Worm (Caenorhabditis elegans): ENCODE data around the gene R10E11.6.
A peak's percentile ranks its signal among the peaks of the same experiment; 100 is the strongest.

R10E11.6 gene

DNA sequence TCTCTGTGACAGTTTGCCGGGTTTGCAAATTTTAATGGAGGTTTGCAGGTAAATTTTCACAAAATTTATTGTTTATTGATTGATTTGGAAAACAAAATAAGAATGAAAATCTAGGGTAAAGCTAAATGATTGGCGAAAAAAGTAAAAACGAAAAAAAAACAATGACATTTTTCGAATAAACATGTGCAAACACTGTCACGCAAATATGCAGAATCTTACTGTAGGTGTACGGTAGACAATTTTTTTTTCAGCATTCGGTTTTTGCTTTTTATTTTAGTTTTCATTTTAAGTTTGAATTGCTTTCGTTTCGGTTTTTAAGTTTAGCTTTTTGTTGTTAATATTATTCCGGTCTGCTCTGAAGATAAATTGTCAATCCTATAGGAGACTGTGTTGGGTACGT, 35.1 kb downstream of the R10E11.6 start:
- TF ChIP-seq hmg-4 (GFP tag; optimal IDR thresholded peaks at IDR 0.05) = no peak
- no peak for TF ChIP-seq sea-1 (GFP tag; conservative IDR thresholded peaks at IDR 0.05)
- TF ChIP-seq ama-1 (optimal IDR thresholded peaks at IDR 0.05) = no peak
- TF ChIP-seq aly-1 (tag; optimal IDR thresholded peaks at IDR 0.05) = no peak
- no peak for TF ChIP-seq ets-7 (tag; optimal IDR thresholded peaks at IDR 0.05)
- TF ChIP-seq tra-4 (tag; optimal IDR thresholded peaks at IDR 0.05) = no peak
- TF ChIP-seq tbx-37 (GFP tag; conservative IDR thresholded peaks at IDR 0.05) = no peak
- TF ChIP-seq F13C5.2 (tag; optimal IDR thresholded peaks at IDR 0.05) = no peak
- TF ChIP-seq flt-1 (GFP tag; IDR thresholded peaks at IDR 0.05) = no peak
- no peak for TF ChIP-seq tbx-11 (GFP tag; IDR thresholded peaks at IDR 0.05)
- no peak for TF ChIP-seq scrt-1 (GFP tag; IDR thresholded peaks at IDR 0.05)
- TF ChIP-seq ceh-13 (GFP tag; optimal IDR thresholded peaks at IDR 0.05) = no peak
- no peak for TF ChIP-seq B0310.2 (tag; optimal IDR thresholded peaks at IDR 0.05)
- no peak for TF ChIP-seq pes-1 (GFP tag; IDR thresholded peaks at IDR 0.05)
- TF ChIP-seq hnd-1 (tag; optimal IDR thresholded peaks at IDR 0.05) = no peak
- TF ChIP-seq ceh-36 (tag; optimal IDR thresholded peaks at IDR 0.05) = no peak

ce11 chrIII:9818763-9819162, 36.0 kb downstream of the R10E11.6 start, which contains the start of gene panl-3:
Gene panl-3 (plus strand): TSS chrIII:9819056.
- TF ChIP-seq hmbx-1 (tag; optimal IDR thresholded peaks at IDR 0.05) = no peak
- TF ChIP-seq ama-1 (optimal IDR thresholded peaks at IDR 0.05) = no peak
- TF ChIP-seq sea-1 (GFP tag; conservative IDR thresholded peaks at IDR 0.05) = no peak
- no peak for TF ChIP-seq pes-1 (GFP tag; IDR thresholded peaks at IDR 0.05)
- no peak for TF ChIP-seq ets-7 (tag; optimal IDR thresholded peaks at IDR 0.05)
- TF ChIP-seq scrt-1 (GFP tag; IDR thresholded peaks at IDR 0.05) = peak; percentile 65; the same call in 1 of the 2 replicates
- peak; percentile 45 for TF ChIP-seq hmg-4 (GFP tag; optimal IDR thresholded peaks at IDR 0.05)
- TF ChIP-seq B0310.2 (tag; optimal IDR thresholded peaks at IDR 0.05) = no peak
- peak; percentile 57 for TF ChIP-seq aly-1 (tag; optimal IDR thresholded peaks at IDR 0.05)
- TF ChIP-seq ceh-36 (tag; optimal IDR thresholded peaks at IDR 0.05) = no peak
- TF ChIP-seq ceh-13 (GFP tag; optimal IDR thresholded peaks at IDR 0.05) = no peak
- no peak for TF ChIP-seq tbx-11 (GFP tag; IDR thresholded peaks at IDR 0.05)
- no peak for TF ChIP-seq tbx-37 (GFP tag; conservative IDR thresholded peaks at IDR 0.05)
- no peak for TF ChIP-seq hnd-1 (tag; optimal IDR thresholded peaks at IDR 0.05)

ce11 chrIII:9822942-9823341, 40.1 kb downstream of the R10E11.6 start, which contains the start of gene arl-5:
Gene arl-5 (plus strand): TSS chrIII:9823242.
- no peak for TF ChIP-seq F13C5.2 (tag; optimal IDR thresholded peaks at IDR 0.05)
- TF ChIP-seq pes-1 (GFP tag; IDR thresholded peaks at IDR 0.05) = no peak
- no peak for TF ChIP-seq hnd-1 (tag; optimal IDR thresholded peaks at IDR 0.05)
- TF ChIP-seq tra-4 (tag; optimal IDR thresholded peaks at IDR 0.05) = no peak
- TF ChIP-seq aly-1 (tag; optimal IDR thresholded peaks at IDR 0.05) = no peak
- TF ChIP-seq ceh-13 (GFP tag; optimal IDR thresholded peaks at IDR 0.05) = no peak
- no peak for TF ChIP-seq hmbx-1 (tag; optimal IDR thresholded peaks at IDR 0.05)
- no peak for TF ChIP-seq B0310.2 (tag; optimal IDR thresholded peaks at IDR 0.05)
- no peak for TF ChIP-seq tbx-11 (GFP tag; IDR thresholded peaks at IDR 0.05)
- TF ChIP-seq ama-1 (optimal IDR thresholded peaks at IDR 0.05) = no peak
- no peak for TF ChIP-seq sea-1 (GFP tag; conservative IDR thresholded peaks at IDR 0.05)
- no peak for TF ChIP-seq tbx-37 (GFP tag; conservative IDR thresholded peaks at IDR 0.05)
- no peak for TF ChIP-seq ets-7 (tag; optimal IDR thresholded peaks at IDR 0.05)
- no peak for TF ChIP-seq hmg-4 (GFP tag; optimal IDR thresholded peaks at IDR 0.05)
- TF ChIP-seq ceh-36 (tag; optimal IDR thresholded peaks at IDR 0.05) = no peak

- no peak for TF ChIP-seq hmg-4 (GFP tag; optimal IDR thresholded peaks at IDR 0.05)
- TF ChIP-seq ceh-13 (GFP tag; optimal IDR thresholded peaks at IDR 0.05) = no peak
- TF ChIP-seq tra-4 (tag; optimal IDR thresholded peaks at IDR 0.05) = no peak
- no peak for TF ChIP-seq F13C5.2 (tag; optimal IDR thresholded peaks at IDR 0.05)
- TF ChIP-seq pes-1 (GFP tag; IDR thresholded peaks at IDR 0.05) = no peak
- no peak for TF ChIP-seq ceh-36 (tag; optimal IDR thresholded peaks at IDR 0.05)
- TF ChIP-seq tbx-11 (GFP tag; IDR thresholded peaks at IDR 0.05) = no peak
- no peak for TF ChIP-seq hnd-1 (tag; optimal IDR thresholded peaks at IDR 0.05)
These were observed 40.9 kb downstream of the R10E11.6 start for ce11 chrIII:9823748-9824147.

DNA sequence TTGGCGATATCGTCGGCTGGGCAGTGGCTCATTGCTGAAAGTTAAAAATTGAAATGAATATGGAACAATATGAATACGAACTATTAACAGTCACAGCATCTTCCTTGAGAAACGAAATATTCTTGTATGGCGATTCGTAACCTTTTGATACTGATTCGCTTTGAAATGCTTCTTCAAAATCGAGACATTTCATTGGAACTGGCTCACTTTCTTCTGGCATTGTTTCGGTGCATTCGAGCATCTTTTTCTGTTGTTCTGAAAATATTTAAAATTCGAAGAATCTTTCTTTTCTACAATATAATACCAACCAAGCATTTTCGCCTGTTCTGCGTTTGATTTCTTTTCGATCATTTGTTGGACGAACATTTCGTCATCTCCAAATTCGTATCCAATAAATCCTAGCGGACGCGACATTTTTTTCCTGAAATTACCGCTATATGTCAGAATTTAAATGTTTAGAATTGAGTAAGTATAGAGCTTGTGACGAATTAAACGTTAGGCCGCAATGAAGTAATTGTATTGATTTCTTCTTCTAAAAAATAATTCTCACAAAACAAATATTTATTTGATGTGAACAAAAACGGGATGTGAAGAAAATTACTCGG, 41.6 kb downstream of the R10E11.6 start, which contains the start of gene lin-52:
lin-52 (minus strand) TSS at position 421 of the 605 bp plus-strand sequence.
- TF ChIP-seq tra-4 (tag; optimal IDR thresholded peaks at IDR 0.05) (no peak), ama-1 (optimal IDR thresholded peaks at IDR 0.05) (peak; percentile 64)

- TF ChIP-seq tbx-11 (GFP tag; IDR thresholded peaks at IDR 0.05) (no peak), sea-1 (GFP tag; conservative IDR thresholded peaks at IDR 0.05) (no peak), B0310.2 (tag; optimal IDR thresholded peaks at IDR 0.05) (no peak), tbx-37 (GFP tag; conservative IDR thresholded peaks at IDR 0.05) (no peak), hmg-4 (GFP tag; optimal IDR thresholded peaks at IDR 0.05) (no peak), pes-1 (GFP tag; IDR thresholded peaks at IDR 0.05) (no peak), F13C5.2 (tag; optimal IDR thresholded peaks at IDR 0.05) (no peak), scrt-1 (GFP tag; IDR thresholded peaks at IDR 0.05) (no peak), hnd-1 (tag; optimal IDR thresholded peaks at IDR 0.05) (no peak), ama-1 (optimal IDR thresholded peaks at IDR 0.05) (no peak), ceh-36 (tag; optimal IDR thresholded peaks at IDR 0.05) (no peak), aly-1 (tag; optimal IDR thresholded peaks at IDR 0.05) (no peak)
These were observed 42.4 kb downstream of the R10E11.6 start, which contains the start of gene ZK632.9 for ce11 chrIII:9825073-9825828. Gene ZK632.9 (minus strand): TSS chrIII:9825432.

DNA sequence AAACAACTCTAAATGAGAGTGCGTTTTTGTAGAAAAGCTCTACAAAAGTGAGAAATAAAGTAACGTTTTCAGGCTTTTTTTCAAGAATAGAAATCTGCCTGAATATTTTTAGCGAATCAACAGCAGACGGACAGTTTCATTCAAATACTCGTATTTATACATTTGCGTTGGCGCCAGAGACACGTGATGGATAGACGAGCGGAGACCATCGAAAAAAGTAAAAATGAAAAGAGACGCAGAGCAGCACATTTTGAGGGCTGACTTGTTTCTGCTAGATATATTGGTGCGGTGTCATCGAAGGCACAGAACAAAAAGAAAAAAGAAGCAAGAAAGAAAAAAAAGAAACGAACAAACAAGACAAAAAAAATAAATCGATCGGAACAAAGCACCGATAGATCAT, 43.2 kb downstream of the R10E11.6 start:
- TF ChIP-seq ceh-13 (GFP tag; optimal IDR thresholded peaks at IDR 0.05) (no peak), hmbx-1 (tag; optimal IDR thresholded peaks at IDR 0.05) (no peak), F13C5.2 (tag; optimal IDR thresholded peaks at IDR 0.05) (no peak), flt-1 (GFP tag; IDR thresholded peaks at IDR 0.05) (no peak), scrt-1 (GFP tag; IDR thresholded peaks at IDR 0.05) (no peak), aly-1 (tag; optimal IDR thresholded peaks at IDR 0.05) (no peak), hnd-1 (tag; optimal IDR thresholded peaks at IDR 0.05) (no peak), B0310.2 (tag; optimal IDR thresholded peaks at IDR 0.05) (no peak), ets-7 (tag; optimal IDR thresholded peaks at IDR 0.05) (no peak), tbx-11 (GFP tag; IDR thresholded peaks at IDR 0.05) (no peak)
